Fruit fly (Drosophila melanogaster): Measurements from ENCODE around the gene CG1647.

The CG1647 gene

dm6 chr3R:28805164-28805563 lies 14.9 kb upstream of the CG1647 start (continued):
- TF ChIP-seq CG4328 (GFP tag; optimal IDR thresholded peaks at IDR 0.05) (no peak), danr (GFP tag; IDR thresholded peaks at IDR 0.05) (no peak), D (optimal IDR thresholded peaks at IDR 0.05) (no peak), D (GFP tag; optimal IDR thresholded peaks at IDR 0.05) (no peak), MBD-R2 (GFP tag; IDR thresholded peaks at IDR 0.05) (no peak), CG6689 (GFP tag; IDR thresholded peaks at IDR 0.05) (no peak), CG11560 (tag; IDR thresholded peaks at IDR 0.05) (0 out of 3 replicates have a peak, but pooled peaks have one; percentile 22), CG1602 (GFP tag; optimal IDR thresholded peaks at IDR 0.05) (peak; percentile 5), CG13123 (GFP tag; optimal IDR thresholded peaks at IDR 0.05) (no peak), gsb-n (tag; optimal IDR thresholded peaks at IDR 0.05) (no peak), mam (GFP tag; optimal IDR thresholded peaks at IDR 0.05) (no peak), CG15601 (tag; optimal IDR thresholded peaks at IDR 0.05) (peak; percentile 3), NC2β (GFP tag; optimal IDR thresholded peaks at IDR 0.05) (no peak), CG2678 (tag; optimal IDR thresholded peaks at IDR 0.05) (no peak), CG7786 (GFP tag; optimal IDR thresholded peaks at IDR 0.05) (no peak), row (GFP tag; IDR thresholded peaks at IDR 0.05) (peak; percentile 78), CG10147 (GFP tag; optimal IDR thresholded peaks at IDR 0.05) (no peak), sisA (GFP tag; IDR thresholded peaks at IDR 0.05) (no peak), CG3407 (GFP tag; optimal IDR thresholded peaks at IDR 0.05) (no peak), Mes4 (GFP tag; optimal IDR thresholded peaks at IDR 0.05) (no peak), sug (tag; optimal IDR thresholded peaks at IDR 0.05) (no peak), Dp (GFP tag; optimal IDR thresholded peaks at IDR 0.05) (no peak), BtbVII (GFP tag; optimal IDR thresholded peaks at IDR 0.05) (no peak), CG3281 (GFP tag; optimal IDR thresholded peaks at IDR 0.05) (no peak), trem (tag; optimal IDR thresholded peaks at IDR 0.05) (no peak), CG7987 (GFP tag; optimal IDR thresholded peaks at IDR 0.05) (no peak), TFAM (GFP tag; optimal IDR thresholded peaks at IDR 0.05) (no peak), odd (GFP tag; optimal IDR thresholded peaks at IDR 0.05) (no peak), Aef1 (GFP tag; IDR thresholded peaks at IDR 0.05) (0 out of 3 replicates have a peak, but pooled peaks have one; percentile 14), Scr (GFP tag; IDR thresholded peaks at IDR 0.05; ENCODE audit: partially characterized antibody) (no peak), B-H1 (GFP tag; IDR thresholded peaks at IDR 0.05) (no peak), CG3847 (GFP tag; IDR thresholded peaks at IDR 0.05) (peak; percentile 45; the same call in 1 of the 2 replicates), CG12659 (GFP tag; optimal IDR thresholded peaks at IDR 0.05) (peak; percentile 3), CG12219 (GFP tag; optimal IDR thresholded peaks at IDR 0.05) (no peak), CG13775 (GFP tag; optimal IDR thresholded peaks at IDR 0.05) (peak; percentile 15), Hey (tag; optimal IDR thresholded peaks at IDR 0.05) (no peak), CG7556 (GFP tag; optimal IDR thresholded peaks at IDR 0.05) (no peak), zfh1 (GFP tag; IDR thresholded peaks at IDR 0.05) (peak; percentile 47; the same call in 1 of the 3 replicates), CG6175 (GFP tag; IDR thresholded peaks at IDR 0.05) (no peak), CG12744 (GFP tag; optimal IDR thresholded peaks at IDR 0.05) (no peak), run (tag; optimal IDR thresholded peaks at IDR 0.05) (no peak), CG15269 (tag; optimal IDR thresholded peaks at IDR 0.05) (no peak), CG12071 (GFP tag; optimal IDR thresholded peaks at IDR 0.05) (no peak), Fer2 (tag; optimal IDR thresholded peaks at IDR 0.05) (no peak), zf30C (GFP tag; optimal IDR thresholded peaks at IDR 0.05) (no peak), bbx (GFP tag; IDR thresholded peaks at IDR 0.05; ENCODE audit: partially characterized antibody) (0 out of 2 replicates have a peak, but pooled peaks have one; percentile 7), salm (tag; optimal IDR thresholded peaks at IDR 0.05) (no peak), sr (GFP tag; IDR thresholded peaks at IDR 0.05) (no peak), ssp (GFP tag; IDR thresholded peaks at IDR 0.05) (peak; percentile 35; the same call in 1 of the 2 replicates), dmrt11E (tag; optimal IDR thresholded peaks at IDR 0.05) (peak; percentile 31), vnd (GFP tag; IDR thresholded peaks at IDR 0.05; ENCODE audit: partially characterized antibody) (0 out of 3 replicates have a peak, but pooled peaks have one; percentile 26)
